Fruit fly (Drosophila melanogaster) whole organism, embryonic: ENCODE data around the gene kat-60L1.

Source experiments
- ATbp ChIP-seq: fragments of 200-800 bp; sonication (Bioruptor generic); optimal IDR thresholded peaks from 2 replicates; lab custom pipeline; 2017; ENCODE audit warnings: missing biosample characterization, mild to moderate bottlenecking, missing genetic modification characterization, missing genetic modification reagents
- Atf3 ChIP-seq: fragments of 200-800 bp; sonication (Bioruptor generic); optimal IDR thresholded peaks from 3 replicates; lab custom pipeline; 2016; ENCODE audit warnings: missing biosample characterization, missing genetic modification characterization
- B-H2 ChIP-seq: fragments of 200-800 bp; sonication (Bioruptor generic); optimal IDR thresholded peaks from 2 replicates; lab custom pipeline; 2018; ENCODE audit warnings: missing biosample characterization, mild to moderate bottlenecking, missing genetic modification characterization
- CG10209 ChIP-seq: fragments of 200-800 bp; sonication (Bioruptor generic); optimal IDR thresholded peaks from 3 replicates; lab custom pipeline; 2017; ENCODE audit warnings: missing biosample characterization, mild to moderate bottlenecking, missing genetic modification characterization, missing genetic modification reagents
- CG10366 ChIP-seq: fragments of 200-800 bp; sonication (Bioruptor generic); IDR thresholded peaks from 2 replicates; pipeline ENCODE4 v1.3.6; 2022; ENCODE audit warnings: missing biosample characterization, missing genetic modification characterization
- CG14014 ChIP-seq: fragments of 200-800 bp; sonication (Bioruptor generic); IDR thresholded peaks from 2 replicates; pipeline ENCODE4 v1.3.6; 2022; ENCODE audit warnings: missing biosample characterization, missing genetic modification characterization
- CG15011 ChIP-seq: fragments of 200-800 bp; sonication (Bioruptor generic); optimal IDR thresholded peaks from 3 replicates; lab custom pipeline; 2018; ENCODE audit warnings: missing biosample characterization, mild to moderate bottlenecking, missing genetic modification characterization
- CG1602 ChIP-seq: fragments of 200-800 bp; sonication (Bioruptor generic); optimal IDR thresholded peaks from 3 replicates; lab custom pipeline; 2016; ENCODE audit warnings: missing biosample characterization, missing genetic modification characterization
- CG16863 ChIP-seq: fragments of 200-800 bp; sonication (Bioruptor generic); optimal IDR thresholded peaks from 3 replicates; lab custom pipeline; 2016; ENCODE audit warnings: missing biosample characterization, missing genetic modification characterization
- CG17802 ChIP-seq: fragments of 200-800 bp; sonication (Bioruptor generic); optimal IDR thresholded peaks from 2 replicates; lab custom pipeline; 2018; ENCODE audit warnings: missing biosample characterization, mild to moderate bottlenecking, missing genetic modification characterization, moderate library complexity
- CG1832 ChIP-seq: fragments of 200-800 bp; sonication (Bioruptor generic); optimal IDR thresholded peaks from 2 replicates; lab custom pipeline; 2017; ENCODE audit warnings: missing biosample characterization, mild to moderate bottlenecking, missing genetic modification characterization, inconsistent platforms
- CG2889 ChIP-seq: fragments of 200-800 bp; sonication (Bioruptor generic); IDR thresholded peaks from 3 replicates; pipeline ENCODE4 v1.3.6; 2022; ENCODE audit warnings: missing biosample characterization, missing genetic modification characterization
- CG32532 ChIP-seq: fragments of 200-800 bp; sonication (Bioruptor generic); IDR thresholded peaks from 2 replicates; pipeline ENCODE4 v1.3.6; 2022; ENCODE audit warnings: missing biosample characterization, missing genetic modification characterization
- CG34224 ChIP-seq: fragments of 200-800 bp; sonication (Bioruptor generic); IDR thresholded peaks from 3 replicates; pipeline ENCODE4 v1.3.6; 2022; ENCODE audit warnings: missing biosample characterization, missing genetic modification characterization; ENCODE audit not compliant: partially characterized antibody
- CG3995 ChIP-seq: fragments of 200-800 bp; sonication (Bioruptor generic); optimal IDR thresholded peaks from 3 replicates; lab custom pipeline; 2016; ENCODE audit warnings: missing biosample characterization, missing genetic modification characterization
- CG4854 ChIP-seq: fragments of 200-800 bp; sonication (Bioruptor generic); optimal IDR thresholded peaks from 2 replicates; lab custom pipeline; 2016; ENCODE audit warnings: missing biosample characterization, missing genetic modification characterization, inconsistent platforms
- CG6854 ChIP-seq: fragments of 200-800 bp; sonication (Bioruptor generic); optimal IDR thresholded peaks from 3 replicates; lab custom pipeline; 2017; ENCODE audit warnings: missing biosample characterization, mild to moderate bottlenecking, missing genetic modification characterization
- CG7556 ChIP-seq: fragments of 200-800 bp; sonication (Bioruptor generic); optimal IDR thresholded peaks from 2 replicates; lab custom pipeline; 2017; ENCODE audit warnings: missing biosample characterization, mild to moderate bottlenecking, missing genetic modification characterization
- CG7839 ChIP-seq: fragments of 200-800 bp; sonication (Bioruptor generic); optimal IDR thresholded peaks from 3 replicates; lab custom pipeline; 2018; ENCODE audit warnings: missing biosample characterization, mild to moderate bottlenecking, missing genetic modification characterization, moderate library complexity
- CkIIα-i1 ChIP-seq: fragments of 200-800 bp; sonication (Bioruptor generic); IDR thresholded peaks from 2 replicates; pipeline ENCODE4 v1.3.6; 2022; ENCODE audit warnings: missing biosample characterization, missing genetic modification characterization
- Dp ChIP-seq: fragments of 200-800 bp; sonication (Bioruptor generic); optimal IDR thresholded peaks from 2 replicates; lab custom pipeline; 2018; ENCODE audit warnings: missing biosample characterization, mild to moderate bottlenecking, missing genetic modification characterization, moderate library complexity
- Drgx ChIP-seq: fragments of 200-800 bp; sonication (Bioruptor generic); IDR thresholded peaks from 2 replicates; pipeline ENCODE4 v1.3.6; 2022; ENCODE audit warnings: missing biosample characterization, missing genetic modification characterization
- E2f2 ChIP-seq: fragments of 200-800 bp; sonication (Bioruptor generic); IDR thresholded peaks from 2 replicates; pipeline ENCODE4 v1.3.6; 2022; ENCODE audit warnings: missing biosample characterization, missing genetic modification characterization
- HLHmδ ChIP-seq: fragments of 200-800 bp; sonication (Bioruptor generic); optimal IDR thresholded peaks from 2 replicates; lab custom pipeline; 2018; ENCODE audit warnings: missing biosample characterization, mild to moderate bottlenecking, missing genetic modification characterization, moderate library complexity
- Hr39 ChIP-seq: fragments of >200 bp; optimal IDR thresholded peaks from 2 replicates; lab custom pipeline; 2017
- Hr78 ChIP-seq, 2 experiments: fragments of 200-800 bp in 1 of 2; fragments of >200 bp in 1 of 2; sonication (Bioruptor generic) in 1 of 2; optimal IDR thresholded peaks; 2 replicates each; lab custom pipeline; 2017 to 2019; ENCODE audit warnings: missing biosample characterization in 2 of 2, missing genetic modification characterization in 2 of 2, mild to moderate bottlenecking in 1 of 2, moderate library complexity in 1 of 2
- MBD-R2 ChIP-seq: fragments of 200-800 bp; sonication (Bioruptor generic); IDR thresholded peaks from 2 replicates; pipeline ENCODE4 v1.3.6; 2022; ENCODE audit warnings: missing biosample characterization, missing genetic modification characterization
- MESR4 ChIP-seq: fragments of 200-800 bp; sonication (Bioruptor generic); optimal IDR thresholded peaks from 2 replicates; lab custom pipeline; 2018; ENCODE audit warnings: missing biosample characterization, mild to moderate bottlenecking, missing genetic modification characterization, moderate library complexity
- NK7.1 ChIP-seq: fragments of 200-800 bp; sonication (Bioruptor generic); optimal IDR thresholded peaks from 3 replicates; lab custom pipeline; 2016; ENCODE audit warnings: missing biosample characterization, missing genetic modification characterization
- Pdp1 ChIP-seq, 2 experiments: fragments of 200-800 bp; sonication (Bioruptor generic); optimal IDR thresholded peaks; 3 replicates each; lab custom pipeline; 2016; ENCODE audit warnings: missing biosample characterization in 2 of 2, missing genetic modification characterization in 2 of 2, mild to moderate bottlenecking in 1 of 2, moderate library complexity in 1 of 2
- Xbp1 ChIP-seq: fragments of 200-800 bp; sonication (Bioruptor generic); optimal IDR thresholded peaks from 3 replicates; lab custom pipeline; 2016; ENCODE audit warnings: missing biosample characterization, mild to moderate bottlenecking, missing genetic modification characterization
- abd-A ChIP-seq: fragments of 200-800 bp; sonication (Bioruptor generic); optimal IDR thresholded peaks from 3 replicates; lab custom pipeline; 2019; ENCODE audit warnings: missing biosample characterization, mild to moderate bottlenecking, missing genetic modification characterization, moderate library complexity
- ac ChIP-seq: fragments of 200-800 bp; sonication (Bioruptor generic); optimal IDR thresholded peaks from 3 replicates; lab custom pipeline; 2017; ENCODE audit warnings: missing biosample characterization, mild to moderate bottlenecking, missing genetic modification characterization
- bigmax ChIP-seq: fragments of 200-800 bp; sonication (Bioruptor generic); optimal IDR thresholded peaks from 2 replicates; lab custom pipeline; 2018; ENCODE audit warnings: missing biosample characterization, mild to moderate bottlenecking, missing genetic modification characterization
- cad ChIP-seq: fragments of >200 bp; optimal IDR thresholded peaks from 2 replicates; lab custom pipeline; 2017; ENCODE audit warnings: missing biosample characterization, missing genetic modification characterization
- crp ChIP-seq, 2 experiments: fragments of 200-800 bp; sonication (Bioruptor generic); optimal IDR thresholded peaks; 2 replicates in 1 of 2; 3 replicates in 1 of 2; lab custom pipeline; 2017; ENCODE audit warnings: missing biosample characterization in 2 of 2, missing genetic modification characterization in 2 of 2, mild to moderate bottlenecking in 1 of 2, moderate library complexity in 1 of 2
- cwo ChIP-seq: fragments of 200-800 bp; sonication (Bioruptor generic); optimal IDR thresholded peaks from 3 replicates; lab custom pipeline; 2017; ENCODE audit warnings: missing biosample characterization, missing genetic modification characterization, mild to moderate bottlenecking, moderate library complexity, missing genetic modification reagents
- dan ChIP-seq: fragments of 200-800 bp; sonication (Bioruptor generic); IDR thresholded peaks from 2 replicates; pipeline ENCODE4 v1.3.6; 2022; ENCODE audit warnings: missing biosample characterization, missing genetic modification characterization
- fd96Cb ChIP-seq: fragments of 200-800 bp; sonication (Bioruptor generic); optimal IDR thresholded peaks from 2 replicates; lab custom pipeline; 2018; ENCODE audit warnings: missing biosample characterization, mild to moderate bottlenecking, missing genetic modification characterization, moderate library complexity
- fru ChIP-seq: fragments of >200 bp; optimal IDR thresholded peaks from 2 replicates; lab custom pipeline; 2017
- gce ChIP-seq: fragments of 200-800 bp; sonication (Bioruptor generic); IDR thresholded peaks from 3 replicates; pipeline ENCODE4 v1.3.6; 2022; ENCODE audit warnings: missing biosample characterization, missing genetic modification characterization
- gro ChIP-seq: fragments of 200-800 bp; sonication (Bioruptor generic); optimal IDR thresholded peaks from 2 replicates; lab custom pipeline; 2016; ENCODE audit warnings: missing biosample characterization, missing genetic modification characterization
- her ChIP-seq: fragments of 200-800 bp; sonication (Bioruptor generic); optimal IDR thresholded peaks from 2 replicates; lab custom pipeline; 2016; ENCODE audit warnings: missing biosample characterization, missing genetic modification characterization
- klu ChIP-seq: fragments of 200-800 bp; sonication (Bioruptor generic); IDR thresholded peaks from 2 replicates; pipeline ENCODE4 v1.3.6; 2022; ENCODE audit warnings: missing biosample characterization, missing genetic modification characterization
- maf-S ChIP-seq: fragments of 200-800 bp; sonication (Bioruptor generic); optimal IDR thresholded peaks from 2 replicates; lab custom pipeline; 2016; ENCODE audit warnings: missing biosample characterization, missing genetic modification characterization
- mld ChIP-seq: fragments of 200-800 bp; sonication (Bioruptor generic); IDR thresholded peaks from 3 replicates; pipeline ENCODE4 v1.3.6; 2022; ENCODE audit warnings: missing biosample characterization, missing genetic modification characterization; ENCODE audit not compliant: partially characterized antibody
- nau ChIP-seq: fragments of 200-800 bp; sonication (Bioruptor generic); optimal IDR thresholded peaks from 3 replicates; lab custom pipeline; 2017; ENCODE audit warnings: missing biosample characterization, mild to moderate bottlenecking, missing genetic modification characterization, missing genetic modification reagents
- pros ChIP-seq: fragments of 200-800 bp; sonication (Bioruptor generic); optimal IDR thresholded peaks from 3 replicates; lab custom pipeline; 2019; ENCODE audit warnings: missing biosample characterization, mild to moderate bottlenecking, missing genetic modification characterization, moderate library complexity
- slp2 ChIP-seq: fragments of 200-800 bp; sonication (Bioruptor generic); optimal IDR thresholded peaks from 2 replicates; lab custom pipeline; 2016; ENCODE audit warnings: missing biosample characterization, missing genetic modification characterization
- unpg ChIP-seq: fragments of 200-800 bp; sonication (Bioruptor generic); optimal IDR thresholded peaks from 3 replicates; lab custom pipeline; 2018; ENCODE audit warnings: missing biosample characterization, mild to moderate bottlenecking, missing genetic modification characterization, moderate library complexity
- vnd ChIP-seq: fragments of 200-800 bp; sonication (Bioruptor generic); IDR thresholded peaks from 3 replicates; pipeline ENCODE4 v1.3.6; 2022; ENCODE audit warnings: missing biosample characterization, missing genetic modification characterization; ENCODE audit not compliant: partially characterized antibody
- yki ChIP-seq: fragments of >200 bp; optimal IDR thresholded peaks from 3 replicates; lab custom pipeline; 2018
- zfh1 ChIP-seq: fragments of 200-800 bp; sonication (Bioruptor generic); IDR thresholded peaks from 3 replicates; pipeline ENCODE4 v1.3.6; 2022; ENCODE audit warnings: missing biosample characterization, missing genetic modification characterization

kat-60L1 gene

dm6 chr3R:5824456-5824855 is 42.9 kb downstream of the kat-60L1 start, which contains the start of the genes Sec20 and dgrn (continued):
- TF ChIP-seq CG15011 (GFP tag; lab: Kevin White, UChicago) (no peak), unpg (GFP tag; lab: Kevin White, UChicago) (peak; percentile 62), CG10366 (GFP tag; lab: Robert Waterston, UW) (peak; percentile 18; the same call in 1 of the 2 replicates), Dp (GFP tag; lab: Kevin White, UChicago) (peak; percentile 49), zfh1 (GFP tag; lab: Robert Waterston, UW) (peak; percentile 66), Drgx (no peak), HLHmδ (GFP tag; lab: Kevin White, UChicago) (no peak), CG14014 (GFP tag; lab: Robert Waterston, UW) (peak; percentile 43), CG32532 (GFP tag; lab: Robert Waterston, UW) (peak; percentile 60), CG34224 (peak; percentile 90), abd-A (tag; lab: Kevin White, UChicago) (no peak), gro (GFP tag; lab: Kevin White, UChicago) (peak; percentile 6), fd96Cb (tag; lab: Kevin White, UChicago) (peak; percentile 31), B-H2 (GFP tag; lab: Kevin White, UChicago) (peak; percentile 81), her (GFP tag; lab: Kevin White, UChicago) (no peak), CG7839 (tag; lab: Kevin White, UChicago) (peak; percentile 62), CG17802 (tag; lab: Kevin White, UChicago) (no peak), MBD-R2 (peak; percentile 92), CG3995 (GFP tag; lab: Kevin White, UChicago) (peak; percentile 61), ac (GFP tag; lab: Kevin White, UChicago) (no peak), crp (GFP tag; optimal IDR thresholded peaks at IDR 0.05; lab: Kevin White, UChicago) (peak in 1 of 2 experiments; percentile 6), fru (no peak), CG6854 (GFP tag; lab: Kevin White, UChicago) (no peak), mld (peak; percentile 92), Pdp1 (GFP tag; optimal IDR thresholded peaks at IDR 0.05; lab: Kevin White, UChicago) (peak; percentile 20 to 87), CG7556 (GFP tag; lab: Kevin White, UChicago) (peak; percentile 54), dan (GFP tag; lab: Robert Waterston, UW) (no peak), CG4854 (GFP tag; lab: Kevin White, UChicago) (peak; percentile 50), CG1832 (GFP tag; lab: Kevin White, UChicago) (no peak), Hr39 (lab: Kevin White, UChicago) (no peak), klu (GFP tag; lab: Robert Waterston, UW) (no peak; the same call in 1 of the 2 replicates), Atf3 (peak; percentile 2), yki (lab: Kevin White, UChicago) (no peak), cwo (GFP tag; lab: Kevin White, UChicago) (peak; percentile 31), CG2889 (GFP tag; lab: Robert Waterston, UW) (no peak), slp2 (GFP tag; lab: Kevin White, UChicago) (no peak), CkIIα-i1 (GFP tag; lab: Robert Waterston, UW) (no peak), gce (GFP tag; lab: Robert Waterston, UW) (no peak), ATbp (GFP tag; lab: Kevin White, UChicago) (no peak)

DNA sequence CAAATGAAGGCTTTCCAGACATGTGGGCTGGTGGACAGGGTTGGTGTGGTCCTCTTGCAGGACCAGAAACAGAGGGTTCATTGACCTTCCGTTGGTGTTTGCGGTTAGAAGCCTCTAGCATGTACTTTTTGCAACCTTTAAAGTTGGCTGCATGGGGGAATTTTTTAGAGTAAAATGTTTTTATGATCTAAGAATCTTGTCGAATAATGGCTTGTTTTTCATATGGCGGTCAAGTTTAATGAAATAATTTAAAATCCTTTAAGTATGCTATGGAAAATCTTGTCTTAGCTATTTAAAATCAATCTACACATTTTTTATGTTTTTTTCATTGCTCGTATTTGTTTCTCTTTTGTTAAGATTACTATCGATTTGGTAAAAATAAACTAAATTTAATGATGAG is 48.2 kb downstream of the kat-60L1 start, which contains the start of gene glob3:
Gene glob3 (plus strand): TSS at position 301 of the 400 bp plus-strand sequence.
- no peak for TF ChIP-seq vnd (GFP tag; lab: Robert Waterston, UW)
- TF ChIP-seq NK7.1 (GFP tag; lab: Kevin White, UChicago), result no peak
- TF ChIP-seq Xbp1 (GFP tag; lab: Kevin White, UChicago), result no peak
- TF ChIP-seq maf-S (GFP tag; lab: Kevin White, UChicago), result no peak
- no peak for TF ChIP-seq nau (GFP tag; lab: Kevin White, UChicago)
- no peak for TF ChIP-seq CG16863 (GFP tag; lab: Kevin White, UChicago)
- TF ChIP-seq E2f2 (GFP tag; lab: Robert Waterston, UW), result no peak
- no peak for TF ChIP-seq pros (GFP tag; lab: Kevin White, UChicago)
- no peak for TF ChIP-seq MESR4 (GFP tag; lab: Kevin White, UChicago)
- TF ChIP-seq Hr78 (GFP tag; optimal IDR thresholded peaks at IDR 0.05; lab: Kevin White, UChicago), result no peak
- no peak for TF ChIP-seq bigmax
- no peak for TF ChIP-seq cad
- no peak for TF ChIP-seq CG1602
- no peak for TF ChIP-seq CG10209
